Worm (Caenorhabditis elegans) whole organism, late embryonic: ENCODE measurements around the gene gst-7.

ENCODE experiments used
- K02D7.2 ChIP-seq: sonication (generic microtip); optimal IDR thresholded peaks from 2 replicates; lab custom pipeline; 2017; ENCODE audit warnings: mild to moderate bottlenecking, missing genetic modification characterization, missing compliant biosample characterization
- ama-1 ChIP-seq: fragments of 150-350 bp; optimal IDR thresholded peaks from 2 replicates; lab custom pipeline; 2014
- ceh-9 ChIP-seq: sonication (generic microtip); optimal IDR thresholded peaks from 2 replicates; lab custom pipeline; 2016; ENCODE audit warnings: mild to moderate bottlenecking, missing genetic modification characterization, inconsistent platforms, missing compliant biosample characterization
- ets-4 ChIP-seq: sonication (generic microtip); optimal IDR thresholded peaks from 2 replicates; lab custom pipeline; 2016; ENCODE audit warnings: missing genetic modification characterization, missing compliant biosample characterization
- ref-2 ChIP-seq: sonication (generic microtip); optimal IDR thresholded peaks from 2 replicates; lab custom pipeline; 2016; ENCODE audit warnings: missing genetic modification characterization, missing compliant biosample characterization
- tbx-2 ChIP-seq: sonication (generic microtip); optimal IDR thresholded peaks from 2 replicates; lab custom pipeline; 2016; ENCODE audit warnings: missing genetic modification characterization, missing compliant biosample characterization
- ztf-16 ChIP-seq: sonication (generic microtip); optimal IDR thresholded peaks from 2 replicates; lab custom pipeline; 2017; ENCODE audit warnings: missing genetic modification characterization, missing compliant biosample characterization

- TF ChIP-seq ref-2 (tag; lab: Kevin White, UChicago) = peak; percentile 28
- peak; percentile 6 for TF ChIP-seq ets-4 (tag; lab: Kevin White, UChicago)
- peak; percentile 70 for TF ChIP-seq tbx-2 (tag; lab: Kevin White, UChicago)
- peak; percentile 32 for TF ChIP-seq ztf-16 (tag; lab: Kevin White, UChicago)
- TF ChIP-seq ama-1 = no peak
- no peak for TF ChIP-seq K02D7.2 (tag; lab: Kevin White, UChicago)
- no peak for TF ChIP-seq ceh-9 (tag; lab: Kevin White, UChicago)
Measured at ce11 chrII:4851594-4852106, 30.2 kb upstream of the gst-7 start, which contains the start of gene dnj-9.
